Worm (Caenorhabditis elegans) whole organism, young adult: Measurements from ENCODE around the gene lipl-2.

ENCODE experiments used
- B0261.1 ChIP-seq: sonication (generic microtip); optimal IDR thresholded peaks from 2 replicates; lab custom pipeline; 2016; ENCODE audit warnings: mild to moderate bottlenecking, missing genetic modification characterization, moderate library complexity, missing compliant biosample characterization
- C17E4.6 ChIP-seq: fragments of 200-800 bp; sonication (Bioruptor generic); IDR thresholded peaks from 2 replicates; pipeline ENCODE4 v1.3.6; 2022; ENCODE audit warnings: missing genetic modification reagents, missing genetic modification characterization, missing compliant biosample characterization
- F55B11.4 ChIP-seq: sonication (generic microtip); optimal IDR thresholded peaks from 2 replicates; lab custom pipeline; 2016; ENCODE audit warnings: missing compliant biosample characterization, missing genetic modification characterization, borderline replicate concordance; ENCODE audit not compliant: insufficient read depth
- ama-1 ChIP-seq, 3 experiments: fragments of 150-350 bp in 1 of 3; sonication (generic microtip) in 2 of 3; optimal IDR thresholded peaks; 2 replicates each; lab custom pipeline; 2014 to 2018; ENCODE audit warnings: missing biosample characterization in 2 of 3, missing genetic modification characterization in 2 of 3, missing genetic modification reagents in 2 of 3
- aptf-3 ChIP-seq: fragments of 200-800 bp; sonication (Bioruptor generic); IDR thresholded peaks from 2 replicates; pipeline ENCODE4 v1.3.6; 2022; ENCODE audit warnings: missing genetic modification characterization, missing compliant biosample characterization
- attf-6 ChIP-seq: fragments of 200-800 bp; sonication (Bioruptor generic); IDR thresholded peaks from 2 replicates; pipeline ENCODE4 v1.3.6; 2022; ENCODE audit warnings: missing genetic modification reagents, missing genetic modification characterization, missing compliant biosample characterization
- ets-4 ChIP-seq: fragments of 200-800 bp; sonication (Bioruptor generic); optimal IDR thresholded peaks from 2 replicates; lab custom pipeline; 2018; ENCODE audit warnings: mild to moderate bottlenecking, missing genetic modification characterization, missing compliant biosample characterization
- lsy-27 ChIP-seq: sonication (generic microtip); optimal IDR thresholded peaks from 2 replicates; lab custom pipeline; 2017; ENCODE audit warnings: missing genetic modification characterization, mild to moderate bottlenecking, missing compliant biosample characterization, antibody characterized with exemption, missing genotype, borderline replicate concordance; ENCODE audit not compliant: insufficient read depth
- pbrm-1 ChIP-seq: fragments of 200-800 bp; sonication (Bioruptor generic); IDR thresholded peaks from 2 replicates; pipeline ENCODE4 v1.3.6; 2022; ENCODE audit warnings: missing genetic modification reagents, missing genetic modification characterization, missing compliant biosample characterization
- sdz-38 ChIP-seq: sonication (generic microtip); optimal IDR thresholded peaks from 2 replicates; lab custom pipeline; 2016; ENCODE audit warnings: missing genotype, missing genetic modification characterization, missing compliant biosample characterization
- snpc-4 ChIP-seq, 5 experiments: fragments of 150-350 bp in 1 of 5; sonication (generic microtip) in 4 of 5; optimal IDR thresholded peaks; 2 replicates each; lab custom pipeline; 2014 to 2018; ENCODE audit warnings: missing genetic modification characterization in 5 of 5, missing biosample characterization in 3 of 5, antibody characterized with exemption in 2 of 5, mild to moderate bottlenecking in 2 of 5, missing compliant biosample characterization in 2 of 5, missing genotype in 2 of 5, moderate library complexity in 2 of 5, missing genetic modification reagents in 1 of 5
- tbx-9 ChIP-seq: sonication (generic microtip); optimal IDR thresholded peaks from 2 replicates; lab custom pipeline; 2016; ENCODE audit warnings: borderline replicate concordance, missing genetic modification characterization, inconsistent platforms, missing compliant biosample characterization
- unc-62 ChIP-seq: fragments of 150-350 bp; optimal IDR thresholded peaks from 2 replicates; lab custom pipeline; 2014; ENCODE audit warnings: missing biosample characterization, missing genetic modification reagents, missing genetic modification characterization
- ztf-3 ChIP-seq: fragments of 200-800 bp; sonication (Bioruptor generic); optimal IDR thresholded peaks from 2 replicates; lab custom pipeline; 2018; ENCODE audit warnings: mild to moderate bottlenecking, missing genetic modification characterization, missing compliant biosample characterization

- TF ChIP-seq aptf-3 (GFP tag; lab: Robert Waterston, UW) (no peak), B0261.1 (tag; lab: Kevin White, UChicago) (no peak), F55B11.4 (no peak), snpc-4 (GFP tag; optimal IDR thresholded peaks at IDR 0.05; lab: Kevin White, UChicago) (no peak), snpc-4 (tag; optimal IDR thresholded peaks at IDR 0.05; lab: Kevin White, UChicago) (no peak), C17E4.6 (no peak), ets-4 (no peak), sdz-38 (tag; lab: Kevin White, UChicago) (no peak), pbrm-1 (GFP tag; lab: Robert Waterston, UW) (no peak), ztf-3 (GFP tag; lab: Kevin White, UChicago) (no peak), tbx-9 (tag; lab: Kevin White, UChicago) (no peak), lsy-27 (no peak), attf-6 (GFP tag; lab: Robert Waterston, UW) (no peak), unc-62 (GFP tag; lab: Kevin White, UChicago) (no peak), ama-1 (optimal IDR thresholded peaks at IDR 0.05; lab: Kevin White, UChicago) (no peak), ama-1 (GFP tag; optimal IDR thresholded peaks at IDR 0.05; lab: Kevin White, UChicago) (no peak)
Measured at ce11 chrV:9796562-9796961, 5.2 kb downstream of the lipl-2 start, which contains the start of gene F46B6.9.
